Worm (Caenorhabditis elegans): ENCODE measurements around the gene W04G3.10.
A peak's percentile ranks its signal among the peaks of the same experiment; 100 is the strongest.

Gene W04G3.10

DNA sequence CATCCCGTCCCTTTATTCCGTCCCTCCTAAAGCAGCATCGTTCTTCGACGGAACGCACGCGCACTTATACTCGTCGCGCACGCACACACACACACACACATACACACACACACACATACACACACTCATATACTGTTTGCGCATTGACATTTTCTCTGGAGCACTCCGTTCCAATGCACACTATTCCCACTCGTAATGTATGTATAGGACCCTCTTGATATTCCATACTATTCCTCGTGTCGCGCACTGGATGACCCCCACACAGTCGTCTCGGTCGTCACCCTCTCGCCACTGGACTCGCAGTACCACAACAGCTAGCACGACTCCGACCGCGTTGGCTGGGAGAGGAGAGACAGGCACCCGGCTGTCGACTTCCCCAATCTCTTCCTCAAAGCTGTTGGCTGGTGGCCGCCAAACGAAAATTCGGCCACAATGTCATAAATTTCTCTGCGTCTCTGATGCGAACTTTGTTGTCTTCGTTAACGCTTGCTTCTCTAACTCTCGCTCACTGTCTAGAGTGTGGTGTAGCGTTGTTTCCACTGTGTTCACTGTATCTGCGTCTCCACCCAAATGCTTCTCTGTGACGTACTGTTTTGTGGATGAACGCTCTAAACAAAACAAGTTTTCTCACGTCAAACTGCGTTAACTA, 46.9 kb downstream of the W04G3.10 start (continued):
- TF ChIP-seq nhr-85 (tag), result peak; percentile 97
- TF ChIP-seq lir-3 (tag; optimal IDR thresholded peaks at IDR 0.05; ENCODE audit: poor library complexity), result peak; percentile 86
- peak; percentile 71 for TF ChIP-seq isw-1 (GFP tag; IDR thresholded peaks at IDR 0.05)
- peak; percentile 32 to 51 (median 40) for TF ChIP-seq dpl-1 (GFP tag; optimal IDR thresholded peaks at IDR 0.05)
- peak; percentile 65 for TF ChIP-seq unc-130 (tag; optimal IDR thresholded peaks at IDR 0.05)
- peak; percentile 97 for TF ChIP-seq snu-23 (GFP tag; optimal IDR thresholded peaks at IDR 0.05)
- peak; percentile 85 for TF ChIP-seq irx-1 (tag; optimal IDR thresholded peaks at IDR 0.05)
- TF ChIP-seq egl-13 (tag; optimal IDR thresholded peaks at IDR 0.05), result peak; percentile 91
- TF ChIP-seq ceh-90 (tag; optimal IDR thresholded peaks at IDR 0.05), result peak; percentile 51
- TF ChIP-seq nhr-19 (GFP tag; conservative IDR thresholded peaks at IDR 0.05), result peak; percentile 83
- TF ChIP-seq fkh-10 (GFP tag; optimal IDR thresholded peaks at IDR 0.05), result peak; percentile 86
- TF ChIP-seq dsc-1 (tag; optimal IDR thresholded peaks at IDR 0.05), result peak; percentile 86
- peak; percentile 89 for TF ChIP-seq fkh-8 (tag; optimal IDR thresholded peaks at IDR 0.05)
- TF ChIP-seq mef-2 (tag; optimal IDR thresholded peaks at IDR 0.05), result peak; percentile 82
- peak; percentile 76 for TF ChIP-seq nhr-11 (tag; optimal IDR thresholded peaks at IDR 0.05)
- TF ChIP-seq vab-15 (tag; optimal IDR thresholded peaks at IDR 0.05), result no peak
- peak; percentile 6 to 79 for TF ChIP-seq mdl-1 (tag; optimal IDR thresholded peaks at IDR 0.05)
- peak; percentile 65 for TF ChIP-seq pag-3 (tag; optimal IDR thresholded peaks at IDR 0.05; ENCODE audit: borderline replicate concordance, insufficient read depth)
- peak; percentile 47 for TF ChIP-seq nhr-237 (tag; optimal IDR thresholded peaks at IDR 0.05)
- peak; percentile 82 for TF ChIP-seq grh-1 (GFP tag; IDR thresholded peaks at IDR 0.05)
- TF ChIP-seq lsy-2 (tag; optimal IDR thresholded peaks at IDR 0.05), result peak; percentile 75 to 89
- TF ChIP-seq nhr-76 (tag; optimal IDR thresholded peaks at IDR 0.05), result peak; percentile 40
- TF ChIP-seq lin-13 (GFP tag; optimal IDR thresholded peaks at IDR 0.05), result peak; percentile 89
- peak; percentile 89 for TF ChIP-seq nhr-90 (tag; optimal IDR thresholded peaks at IDR 0.05; ENCODE audit: poor library complexity)
- peak; percentile 99 for TF ChIP-seq lin-14 (GFP tag; optimal IDR thresholded peaks at IDR 0.05)
- TF ChIP-seq Y116A8C.19 (tag; optimal IDR thresholded peaks at IDR 0.05; ENCODE audit: borderline replicate concordance), result peak; percentile 1
- TF ChIP-seq sup-37 (GFP tag; optimal IDR thresholded peaks at IDR 0.05), result peak; percentile 56
- peak; percentile 10 for TF ChIP-seq lin-15B (tag; optimal IDR thresholded peaks at IDR 0.05)
- TF ChIP-seq sptf-1 (tag; optimal IDR thresholded peaks at IDR 0.05), result no peak
- peak; percentile 95 for TF ChIP-seq swsn-7 (tag; optimal IDR thresholded peaks at IDR 0.05)
- peak; percentile 72 for TF ChIP-seq pax-3 (tag; optimal IDR thresholded peaks at IDR 0.05)
- TF ChIP-seq lin-39 (tag; optimal IDR thresholded peaks at IDR 0.05), result peak; percentile 36

DNA sequence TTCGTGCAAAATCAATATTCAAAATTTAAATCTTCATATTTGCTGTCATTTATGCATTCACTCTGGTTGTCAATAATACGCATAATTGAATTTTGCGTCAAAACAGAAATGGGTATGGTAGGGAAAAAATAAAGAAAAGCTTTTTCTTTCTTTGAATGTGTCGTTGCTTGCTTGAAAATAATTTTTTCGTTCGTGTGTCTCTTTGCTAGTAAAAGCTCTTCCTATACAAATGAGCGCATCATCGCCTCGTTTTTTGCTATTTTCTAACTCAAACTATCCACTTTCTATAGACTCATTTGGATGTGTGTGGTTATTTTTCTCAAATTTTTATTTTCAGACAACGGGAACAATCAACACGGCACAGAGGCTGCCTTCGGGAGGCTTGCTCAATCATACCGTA, 49.4 kb downstream of the W04G3.10 start, which contains the start of gene ldb-1:
Gene ldb-1 (plus strand): TSS at position 301 of the 400 bp plus-strand sequence.
- TF ChIP-seq vab-15 (tag; optimal IDR thresholded peaks at IDR 0.05) (no peak), unc-98 (GFP tag; IDR thresholded peaks at IDR 0.05) (no peak), sptf-1 (tag; optimal IDR thresholded peaks at IDR 0.05) (no peak), hpl-2 (GFP tag; optimal IDR thresholded peaks at IDR 0.05) (no peak), nhr-84 (tag; optimal IDR thresholded peaks at IDR 0.05) (no peak), sox-4 (tag; optimal IDR thresholded peaks at IDR 0.05) (no peak), skn-1 (tag; optimal IDR thresholded peaks at IDR 0.05) (no peak), zag-1 (tag; optimal IDR thresholded peaks at IDR 0.05) (no peak), nhr-85 (tag) (no peak), dpl-1 (GFP tag; optimal IDR thresholded peaks at IDR 0.05) (no peak), unc-86 (tag; optimal IDR thresholded peaks at IDR 0.05) (no peak), ets-5 (GFP tag; IDR thresholded peaks at IDR 0.05) (no peak), ces-1 (GFP tag; optimal IDR thresholded peaks at IDR 0.05) (no peak), elt-2 (tag; optimal IDR thresholded peaks at IDR 0.05) (no peak), efl-1 (optimal IDR thresholded peaks at IDR 0.05) (no peak), efl-1 (GFP tag; optimal IDR thresholded peaks at IDR 0.05 in 1 of 2) (no peak), aly-2 (tag; optimal IDR thresholded peaks at IDR 0.05) (no peak), tlp-1 (tag; optimal IDR thresholded peaks at IDR 0.05) (no peak)

All from whole organism, L1 larva.